Worm (Caenorhabditis elegans) whole organism, L1 larva: ENCODE results near the gene str-253.

Experiments used
- ceh-82 ChIP-seq, 3 experiments: fragments of 150-350 bp in 1 of 3; sonication (generic microtip) in 2 of 3; optimal IDR thresholded peaks; 2 replicates each; lab custom pipeline; 2014 to 2017; ENCODE audit warnings: missing biosample characterization in 3 of 3, missing genetic modification characterization in 3 of 3
- dsc-1 ChIP-seq: sonication (generic microtip); optimal IDR thresholded peaks from 2 replicates; lab custom pipeline; 2016; ENCODE audit warnings: mild to moderate bottlenecking, missing genetic modification characterization, missing compliant biosample characterization
- efl-1 ChIP-seq, 4 experiments: fragments of 150-350 bp; optimal IDR thresholded peaks in 3 of 4; peaks in 1 of 4; 1 replicate in 1 of 4; 2 replicates in 3 of 4; lab custom pipeline; 2014; ENCODE audit warnings: missing biosample characterization in 2 of 4, missing genetic modification characterization in 2 of 4, missing genetic modification reagents in 2 of 4
- fkh-10 ChIP-seq: sonication (generic microtip); optimal IDR thresholded peaks from 2 replicates; lab custom pipeline; 2017; ENCODE audit warnings: missing biosample characterization, missing genetic modification reagents, missing genetic modification characterization
- fkh-4 ChIP-seq: sonication (generic microtip); optimal IDR thresholded peaks from 2 replicates; lab custom pipeline; 2016; ENCODE audit warnings: missing compliant biosample characterization, missing genetic modification characterization, borderline replicate concordance
- hlh-4 ChIP-seq: sonication (generic microtip); optimal IDR thresholded peaks from 2 replicates; lab custom pipeline; 2016; ENCODE audit warnings: mild to moderate bottlenecking, missing genetic modification characterization, missing compliant biosample characterization
- lin-13 ChIP-seq: fragments of 150-350 bp; optimal IDR thresholded peaks from 2 replicates; lab custom pipeline; 2014; ENCODE audit warnings: missing biosample characterization, missing genetic modification reagents, missing genetic modification characterization
- lsy-2 ChIP-seq, 2 experiments: fragments of 150-350 bp; optimal IDR thresholded peaks; 2 replicates each; lab custom pipeline; 2014; ENCODE audit warnings: missing biosample characterization in 2 of 2, missing genetic modification characterization in 2 of 2
- xbp-1 ChIP-seq: sonication (generic microtip); optimal IDR thresholded peaks from 2 replicates; lab custom pipeline; 2016; ENCODE audit warnings: missing genetic modification characterization, missing compliant biosample characterization
- ztf-11 ChIP-seq, 2 experiments: sonication (generic microtip); optimal IDR thresholded peaks; 2 replicates each; lab custom pipeline; 2016 to 2017; ENCODE audit warnings: missing genetic modification characterization in 2 of 2, missing biosample characterization in 1 of 2, missing compliant biosample characterization in 1 of 2

Gene str-253

DNA sequence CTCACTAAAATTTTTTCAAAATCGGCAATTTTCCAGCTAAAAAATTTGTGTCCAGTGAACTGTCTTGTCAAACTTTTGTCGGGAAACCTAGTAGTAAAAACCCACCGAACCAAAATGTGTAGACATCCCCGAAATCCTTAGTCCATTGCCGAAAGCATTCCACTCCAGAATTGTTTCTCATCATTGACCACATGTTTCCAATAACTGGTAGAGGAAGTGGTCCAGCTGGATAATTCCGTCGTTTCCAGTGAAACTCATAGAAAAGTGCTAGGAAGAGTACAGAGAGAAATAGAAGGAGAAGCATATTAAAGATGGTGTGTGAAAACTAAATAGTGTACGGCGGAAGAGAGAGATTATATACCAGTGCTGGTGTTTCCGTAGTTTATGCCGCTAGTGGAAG, 50.3 kb downstream of the str-253 start, which contains the start of gene cyp-33C12:
Gene cyp-33C12 (minus strand): TSS at position 321 of the 400 bp plus-strand sequence.
- no peak for TF ChIP-seq xbp-1 (tag; lab: Kevin White, UChicago)
- no peak for TF ChIP-seq ztf-11 (tag; optimal IDR thresholded peaks at IDR 0.05; lab: Kevin White, UChicago)
- TF ChIP-seq hlh-4 = no peak
- TF ChIP-seq lin-13 (GFP tag; lab: Kevin White, UChicago) = no peak
- TF ChIP-seq fkh-4 (tag; lab: Kevin White, UChicago) = peak; percentile 71
- TF ChIP-seq dsc-1 (tag; lab: Kevin White, UChicago) = peak; percentile 91
- TF ChIP-seq efl-1 (optimal IDR thresholded peaks at IDR 0.05; lab: Kevin White, UChicago) = no peak
- TF ChIP-seq efl-1 (GFP tag; optimal IDR thresholded peaks at IDR 0.05 in 1 of 2; lab: Kevin White, UChicago) = no peak
- TF ChIP-seq lsy-2 (tag; optimal IDR thresholded peaks at IDR 0.05; lab: Kevin White, UChicago) = no peak
- TF ChIP-seq fkh-10 (GFP tag; lab: Kevin White, UChicago) = no peak
- no peak for TF ChIP-seq ceh-82 (tag; optimal IDR thresholded peaks at IDR 0.05; lab: Kevin White, UChicago)
